Worm (Caenorhabditis elegans): Measurements from ENCODE around the gene lnp-1.

- TF ChIP-seq nhr-48 (tag; optimal IDR thresholded peaks at IDR 0.05) (no peak), ZK546.5 (tag; optimal IDR thresholded peaks at IDR 0.05) (no peak), lin-29 (GFP tag; IDR thresholded peaks at IDR 0.05) (no peak), nhr-76 (tag; optimal IDR thresholded peaks at IDR 0.05) (no peak), nhr-41 (GFP tag; IDR thresholded peaks at IDR 0.05) (no peak), dmd-8 (GFP tag; IDR thresholded peaks at IDR 0.05) (no peak), zfp-3 (GFP tag; conservative IDR thresholded peaks at IDR 0.05) (no peak)
Observed at ce11 chrX:4623707-4624106, 35.1 kb downstream of the lnp-1 start.

Data from whole organism, L4 larva.